Worm (Caenorhabditis elegans) whole organism, L4 larva: ENCODE data around the gene Y75B7AL.2.

Experiments used
- Y75B8A.6 ChIP-seq: fragments of 200-800 bp; sonication (Bioruptor generic); IDR thresholded peaks from 2 replicates; pipeline ENCODE4 v1.3.6; 2022; ENCODE audit warnings: missing genetic modification reagents, missing genetic modification characterization, missing compliant biosample characterization
- aha-1 ChIP-seq: fragments of 150-350 bp; peaks from one replicate; lab custom pipeline; 2014; ENCODE audit warnings: missing biosample characterization, missing genetic modification characterization
- daf-16 ChIP-seq, 3 experiments: sonication (generic microtip); optimal IDR thresholded peaks; 2 replicates each; lab custom pipeline; 2016 to 2017; ENCODE audit warnings: missing genetic modification characterization in 3 of 3, missing genetic modification reagents in 3 of 3, mild to moderate bottlenecking in 2 of 3, missing compliant biosample characterization in 2 of 3, missing biosample characterization in 1 of 3, moderate library complexity in 1 of 3
- dmd-6 ChIP-seq: fragments of 200-800 bp; sonication (Bioruptor generic); IDR thresholded peaks from 2 replicates; pipeline ENCODE4 v1.3.6; 2022; ENCODE audit warnings: missing genetic modification reagents, missing genetic modification characterization, missing compliant biosample characterization
- duxl-1 ChIP-seq: sonication (generic microtip); optimal IDR thresholded peaks from 2 replicates; lab custom pipeline; 2016; ENCODE audit warnings: mild to moderate bottlenecking, missing genetic modification characterization, moderate library complexity, missing compliant biosample characterization; ENCODE audit not compliant: poor library complexity
- hlh-11 ChIP-seq: fragments of 200-800 bp; sonication (Bioruptor generic); optimal IDR thresholded peaks from 2 replicates; lab custom pipeline; 2018; ENCODE audit warnings: mild to moderate bottlenecking, missing genetic modification characterization, missing compliant biosample characterization
- hmg-1.1 ChIP-seq: fragments of 200-800 bp; sonication (Bioruptor generic); IDR thresholded peaks from 2 replicates; pipeline ENCODE4 v1.3.6; 2022; ENCODE audit warnings: missing genetic modification reagents, missing genetic modification characterization, missing compliant biosample characterization
- jun-1 ChIP-seq: fragments of 150-350 bp; optimal IDR thresholded peaks from 2 replicates; lab custom pipeline; 2014; ENCODE audit warnings: missing biosample characterization, missing genetic modification reagents, missing genetic modification characterization
- lin-13 ChIP-seq: fragments of 150-350 bp; optimal IDR thresholded peaks from 2 replicates; lab custom pipeline; 2014; ENCODE audit warnings: missing biosample characterization, missing genetic modification reagents, missing genetic modification characterization
- lir-3 ChIP-seq: sonication (generic microtip); optimal IDR thresholded peaks from 2 replicates; lab custom pipeline; 2016; ENCODE audit warnings: mild to moderate bottlenecking, missing genetic modification characterization, missing compliant biosample characterization
- madf-5 ChIP-seq, 2 experiments: fragments of 200-800 bp; sonication (Bioruptor generic); IDR thresholded peaks; 2 replicates each; pipeline ENCODE4 v1.3.6; 2022; ENCODE audit warnings: missing compliant biosample characterization in 2 of 2, missing genetic modification characterization in 2 of 2
- mdl-1 ChIP-seq, 2 experiments: fragments of 150-350 bp in 1 of 2; sonication (generic microtip) in 1 of 2; optimal IDR thresholded peaks; 2 replicates each; lab custom pipeline; 2014 to 2017; ENCODE audit warnings: missing biosample characterization in 2 of 2, missing genetic modification characterization in 2 of 2
- mdt-29 ChIP-seq: fragments of 200-800 bp; sonication (Bioruptor generic); IDR thresholded peaks from 2 replicates; pipeline ENCODE4 v1.3.6; 2022; ENCODE audit warnings: missing genetic modification reagents, missing genetic modification characterization, missing compliant biosample characterization
- mes-2 ChIP-seq: sonication (generic microtip); optimal IDR thresholded peaks from 2 replicates; lab custom pipeline; 2016; ENCODE audit warnings: missing genotype, mild to moderate bottlenecking, missing genetic modification characterization, missing compliant biosample characterization; ENCODE audit not compliant: poor library complexity, severe bottlenecking
- nhr-25 ChIP-seq: sonication (generic microtip); optimal IDR thresholded peaks from 2 replicates; lab custom pipeline; 2017; ENCODE audit warnings: missing genetic modification characterization, mild to moderate bottlenecking, missing compliant biosample characterization, antibody characterized with exemption, moderate library complexity, borderline replicate concordance; ENCODE audit not compliant: insufficient read depth
- nhr-28 ChIP-seq: fragments of 150-350 bp; optimal IDR thresholded peaks from 2 replicates; lab custom pipeline; 2014; ENCODE audit warnings: missing biosample characterization, missing genetic modification characterization
- nhr-48 ChIP-seq: sonication (generic microtip); optimal IDR thresholded peaks from 2 replicates; lab custom pipeline; 2016; ENCODE audit warnings: mild to moderate bottlenecking, missing genetic modification characterization, missing compliant biosample characterization
- nhr-77 ChIP-seq: fragments of 150-350 bp; optimal IDR thresholded peaks from 2 replicates; lab custom pipeline; 2014; ENCODE audit warnings: missing biosample characterization, missing genetic modification characterization
- pha-4 ChIP-seq, 2 experiments: fragments of 150-350 bp in 1 of 2; fragments of 200-800 bp in 1 of 2; sonication (Bioruptor generic) in 1 of 2; IDR thresholded peaks in 1 of 2; optimal IDR thresholded peaks in 1 of 2; 2 replicates each; pipeline versions ENCODE4 v1.3.6 to Lab custom; 2014 to 2022; ENCODE audit warnings: missing genetic modification characterization in 2 of 2, missing genetic modification reagents in 2 of 2, missing biosample characterization in 1 of 2, missing compliant biosample characterization in 1 of 2
- php-3 ChIP-seq: fragments of 200-800 bp; sonication (Bioruptor generic); IDR thresholded peaks from 2 replicates; pipeline ENCODE4 v1.3.6; 2022; ENCODE audit warnings: missing genetic modification reagents, missing genetic modification characterization, missing compliant biosample characterization
- pqm-1 ChIP-seq: sonication (generic microtip); optimal IDR thresholded peaks from 2 replicates; lab custom pipeline; 2017; ENCODE audit warnings: missing biosample characterization, missing genetic modification characterization
- rbr-2 ChIP-seq: sonication (generic microtip); optimal IDR thresholded peaks from 2 replicates; lab custom pipeline; 2016; ENCODE audit warnings: missing genotype, missing genetic modification characterization, missing compliant biosample characterization
- snpc-1.2 ChIP-seq: fragments of 200-800 bp; sonication (Bioruptor generic); IDR thresholded peaks from 2 replicates; pipeline ENCODE4 v1.3.6; 2022; ENCODE audit warnings: missing genetic modification reagents, missing genetic modification characterization, missing compliant biosample characterization
- unc-62 ChIP-seq, 3 experiments: fragments of 150-350 bp in 1 of 3; sonication (generic microtip); optimal IDR thresholded peaks in 2 of 3; peaks in 1 of 3; 1 replicate in 1 of 3; 2 replicates in 2 of 3; lab custom pipeline; 2014 to 2017; ENCODE audit warnings: missing biosample characterization in 3 of 3, missing genetic modification characterization in 3 of 3, missing genetic modification reagents in 3 of 3, missing genotype in 1 of 3

Gene Y75B7AL.2

ce11 chrV:1287276-1287675 is 70.7 kb downstream of the Y75B7AL.2 start:
- no peak for TF ChIP-seq nhr-48 (tag; lab: Kevin White, UChicago)
- TF ChIP-seq jun-1 = no peak
- TF ChIP-seq madf-5 (GFP tag; IDR thresholded peaks at IDR 0.05; lab: Robert Waterston, UW) = no peak
- no peak for TF ChIP-seq nhr-28 (tag; lab: Kevin White, UChicago)
- TF ChIP-seq snpc-1.2 (GFP tag; lab: Robert Waterston, UW) = no peak
- no peak for TF ChIP-seq lin-13 (GFP tag; lab: Kevin White, UChicago)
- TF ChIP-seq pqm-1 (tag; lab: Kevin White, UChicago) = peak; percentile 23
- peak; percentile 46 for TF ChIP-seq dmd-6 (GFP tag; lab: Robert Waterston, UW)
- no peak for TF ChIP-seq Y75B8A.6 (GFP tag; lab: Robert Waterston, UW)
- no peak for TF ChIP-seq daf-16 (GFP tag; optimal IDR thresholded peaks at IDR 0.05; lab: Kevin White, UChicago)
- TF ChIP-seq daf-16 (tag; optimal IDR thresholded peaks at IDR 0.05; lab: Kevin White, UChicago) = peak; percentile 59
- TF ChIP-seq duxl-1 = no peak

DNA sequence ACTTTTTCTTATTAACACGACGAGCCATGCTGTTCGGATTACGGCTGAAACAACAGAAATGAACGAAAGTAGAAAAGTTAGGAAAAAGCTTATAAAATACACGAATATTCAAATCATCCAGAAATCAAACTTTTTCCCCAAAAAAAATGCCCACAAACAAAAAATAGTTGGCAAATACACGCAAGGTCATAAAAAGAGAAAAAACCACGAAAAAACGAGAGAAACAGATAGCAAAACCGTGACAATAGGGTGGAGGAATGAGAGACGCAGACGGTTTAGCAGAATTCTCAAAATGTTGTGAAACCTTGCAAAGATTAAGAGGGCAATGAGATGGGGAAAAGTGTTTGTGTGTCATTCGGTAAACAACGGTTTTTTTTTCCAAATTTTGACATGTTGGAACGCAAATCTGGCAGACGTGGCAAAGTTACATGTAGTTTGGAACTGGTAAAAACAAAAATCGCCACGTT is 72.3 kb downstream of the Y75B7AL.2 start, which contains the start of gene tank-1:
Gene tank-1, minus strand, starts transcription at position 51 of the 467 bp plus-strand sequence.
- TF ChIP-seq lir-3 (tag; lab: Kevin White, UChicago) (no peak), mdl-1 (tag; optimal IDR thresholded peaks at IDR 0.05; lab: Kevin White, UChicago) (peak in 1 of 2 experiments; percentile 29), pha-4 (GFP tag; IDR thresholded peaks at IDR 0.05; lab: Robert Waterston, UW) (no peak), pha-4 (tag; optimal IDR thresholded peaks at IDR 0.05; lab: Kevin White, UChicago) (peak; percentile 27), hlh-11 (tag; lab: Kevin White, UChicago) (peak; percentile 19), rbr-2 (tag; lab: Kevin White, UChicago) (no peak), php-3 (GFP tag; lab: Robert Waterston, UW) (0 out of 2 replicates have a peak, but pooled peaks have one; percentile 30), mes-2 (tag; lab: Kevin White, UChicago) (peak; percentile 14), unc-62 (GFP tag; optimal IDR thresholded peaks at IDR 0.05 in 1 of 2; lab: Kevin White, UChicago) (no peak), unc-62 (tag; optimal IDR thresholded peaks at IDR 0.05; lab: Kevin White, UChicago) (no peak), nhr-77 (tag; lab: Kevin White, UChicago) (peak; percentile 26), dmd-6 (GFP tag; lab: Robert Waterston, UW) (peak; percentile 41; the same call in 1 of the 2 replicates), nhr-25 (peak; percentile 14), mdt-29 (GFP tag; lab: Robert Waterston, UW) (no peak), hmg-1.1 (peak; percentile 46; the same call in 1 of the 2 replicates), nhr-28 (tag; lab: Kevin White, UChicago) (peak; percentile 34), aha-1 (tag; lab: Kevin White, UChicago) (peak; percentile 93), daf-16 (GFP tag; optimal IDR thresholded peaks at IDR 0.05; lab: Kevin White, UChicago) (peak in 1 of 2 experiments; percentile 20), daf-16 (tag; optimal IDR thresholded peaks at IDR 0.05; lab: Kevin White, UChicago) (no peak)
